Fruit fly (Drosophila melanogaster) whole organism, prepupa: ENCODE measurements around the gene CG14452.

Experiments used
- Blimp-1 ChIP-seq: fragments of 200-800 bp; sonication (Bioruptor generic); optimal IDR thresholded peaks from 3 replicates; lab custom pipeline; 2017; ENCODE audit warnings: missing biosample characterization, missing genetic modification characterization, mild to moderate bottlenecking, moderate library complexity, missing genetic modification reagents
- CG10631 ChIP-seq: fragments of 200-800 bp; sonication (Bioruptor generic); optimal IDR thresholded peaks from 2 replicates; lab custom pipeline; 2016; ENCODE audit warnings: missing biosample characterization, missing genetic modification characterization
- CG10669 ChIP-seq: fragments of 200-800 bp; sonication (Bioruptor generic); optimal IDR thresholded peaks from 3 replicates; lab custom pipeline; 2018; ENCODE audit warnings: missing biosample characterization, mild to moderate bottlenecking, missing genetic modification characterization, moderate library complexity
- CG11294 ChIP-seq: fragments of 200-800 bp; sonication (Bioruptor generic); IDR thresholded peaks from 2 replicates; pipeline ENCODE4 v1.3.6; 2022; ENCODE audit warnings: missing biosample characterization, missing genetic modification characterization
- CG11762 ChIP-seq: fragments of 200-800 bp; sonication (Bioruptor generic); optimal IDR thresholded peaks from 3 replicates; lab custom pipeline; 2016; ENCODE audit warnings: missing biosample characterization, missing genetic modification characterization; ENCODE audit not compliant: insufficient read depth
- CG11902 ChIP-seq: fragments of 200-800 bp; sonication (Bioruptor generic); optimal IDR thresholded peaks from 3 replicates; lab custom pipeline; 2016; ENCODE audit warnings: missing biosample characterization, missing genetic modification characterization
- CG15336 ChIP-seq: fragments of 200-800 bp; sonication (Bioruptor generic); IDR thresholded peaks from 2 replicates; pipeline ENCODE4 v1.3.6; 2022; ENCODE audit warnings: missing biosample characterization, missing genetic modification characterization
- CG1621 ChIP-seq: fragments of 200-800 bp; sonication (Bioruptor generic); optimal IDR thresholded peaks from 3 replicates; lab custom pipeline; 2018; ENCODE audit warnings: missing biosample characterization, mild to moderate bottlenecking, missing genetic modification characterization
- CG16779 ChIP-seq: fragments of 200-800 bp; sonication (Bioruptor generic); optimal IDR thresholded peaks from 3 replicates; lab custom pipeline; 2017; ENCODE audit warnings: missing biosample characterization, mild to moderate bottlenecking, missing genetic modification characterization
- CG3032 ChIP-seq: fragments of 200-800 bp; optimal IDR thresholded peaks from 2 replicates; lab custom pipeline; 2019; ENCODE audit warnings: missing biosample characterization, mild to moderate bottlenecking, missing genetic modification characterization, moderate library complexity
- CG31627 ChIP-seq: fragments of 200-800 bp; sonication (Bioruptor generic); optimal IDR thresholded peaks from 3 replicates; lab custom pipeline; 2016; ENCODE audit warnings: missing biosample characterization, missing genetic modification characterization
- CG32006 ChIP-seq: fragments of 200-800 bp; sonication (Bioruptor generic); optimal IDR thresholded peaks from 3 replicates; lab custom pipeline; 2017; ENCODE audit warnings: missing biosample characterization, mild to moderate bottlenecking, missing genetic modification characterization
- CG34406 ChIP-seq: fragments of 200-800 bp; sonication (Bioruptor generic); optimal IDR thresholded peaks from 3 replicates; lab custom pipeline; 2016; ENCODE audit warnings: missing biosample characterization, missing genetic modification characterization
- CG4318 ChIP-seq: fragments of 200-800 bp; sonication (Bioruptor generic); optimal IDR thresholded peaks from 3 replicates; lab custom pipeline; 2017; ENCODE audit warnings: missing biosample characterization, mild to moderate bottlenecking, missing genetic modification characterization
- CG6276 ChIP-seq: fragments of 200-800 bp; sonication (Bioruptor generic); optimal IDR thresholded peaks from 2 replicates; lab custom pipeline; 2017; ENCODE audit warnings: missing biosample characterization, mild to moderate bottlenecking, missing genetic modification characterization
- CG6792 ChIP-seq: fragments of 200-800 bp; sonication (Bioruptor generic); optimal IDR thresholded peaks from 3 replicates; lab custom pipeline; 2016; ENCODE audit warnings: missing biosample characterization, missing genetic modification characterization
- CG6808 ChIP-seq: fragments of 200-800 bp; sonication (Bioruptor generic); optimal IDR thresholded peaks from 3 replicates; lab custom pipeline; 2017; ENCODE audit warnings: missing biosample characterization, missing genetic modification characterization, mild to moderate bottlenecking, moderate library complexity, missing genetic modification reagents
- CG7368 ChIP-seq: fragments of 200-800 bp; sonication (Bioruptor generic); optimal IDR thresholded peaks from 3 replicates; lab custom pipeline; 2016; ENCODE audit warnings: missing biosample characterization, missing genetic modification characterization
- CG8119 ChIP-seq: fragments of 200-800 bp; sonication (Bioruptor generic); IDR thresholded peaks from 3 replicates; pipeline ENCODE4 v1.3.6; 2022; ENCODE audit warnings: missing biosample characterization, missing genetic modification characterization
- CG9139 ChIP-seq: fragments of 200-800 bp; sonication (Bioruptor generic); optimal IDR thresholded peaks from 3 replicates; lab custom pipeline; 2017; ENCODE audit warnings: missing biosample characterization, mild to moderate bottlenecking, missing genetic modification characterization
- Eip75B ChIP-seq: fragments of 200-800 bp; sonication (Bioruptor generic); optimal IDR thresholded peaks from 3 replicates; lab custom pipeline; 2016; ENCODE audit warnings: missing biosample characterization, missing genetic modification characterization
- Eip78C ChIP-seq: fragments of 200-800 bp; sonication (Bioruptor generic); peaks from one replicate; lab custom pipeline; 2016; ENCODE audit warnings: missing biosample characterization, missing genetic modification characterization
- Ets21C ChIP-seq: fragments of 200-800 bp; sonication (Bioruptor generic); optimal IDR thresholded peaks from 3 replicates; lab custom pipeline; 2016; ENCODE audit warnings: missing biosample characterization, missing genetic modification characterization
- Ets96B ChIP-seq: fragments of 200-800 bp; optimal IDR thresholded peaks from 2 replicates; lab custom pipeline; 2019; ENCODE audit warnings: missing biosample characterization, mild to moderate bottlenecking, missing genetic modification characterization, moderate library complexity
- Gug ChIP-seq: fragments of 200-800 bp; sonication (Bioruptor generic); IDR thresholded peaks from 2 replicates; pipeline ENCODE4 v1.3.6; 2022; ENCODE audit warnings: missing biosample characterization, missing genetic modification characterization
- Hr38 ChIP-seq: sonication (Bioruptor generic); optimal IDR thresholded peaks from 2 replicates; lab custom pipeline; 2016; ENCODE audit warnings: missing biosample characterization, missing genetic modification characterization
- Lpt ChIP-seq: fragments of 200-800 bp; sonication (Bioruptor generic); optimal IDR thresholded peaks from 3 replicates; lab custom pipeline; 2016; ENCODE audit warnings: missing biosample characterization, missing genetic modification characterization
- Smox ChIP-seq: fragments of 200-800 bp; sonication (Bioruptor generic); optimal IDR thresholded peaks from 3 replicates; lab custom pipeline; 2016; ENCODE audit warnings: missing biosample characterization, missing genetic modification characterization
- Sox102F ChIP-seq: fragments of 200-800 bp; sonication (Bioruptor generic); optimal IDR thresholded peaks from 2 replicates; lab custom pipeline; 2016; ENCODE audit warnings: missing biosample characterization, mild to moderate bottlenecking, missing genetic modification characterization
- Sox15 ChIP-seq: fragments of 200-800 bp; sonication (Bioruptor generic); optimal IDR thresholded peaks from 3 replicates; lab custom pipeline; 2016; ENCODE audit warnings: missing biosample characterization, missing genetic modification characterization
- cyc ChIP-seq: fragments of 200-800 bp; sonication (Bioruptor generic); optimal IDR thresholded peaks from 3 replicates; lab custom pipeline; 2016; ENCODE audit warnings: missing biosample characterization, missing genetic modification characterization
- dac ChIP-seq: fragments of 200-800 bp; sonication (Bioruptor generic); optimal IDR thresholded peaks from 2 replicates; lab custom pipeline; 2017; ENCODE audit warnings: missing biosample characterization, mild to moderate bottlenecking, missing genetic modification characterization
- dsx ChIP-seq: fragments of 200-800 bp; optimal IDR thresholded peaks from 3 replicates; lab custom pipeline; 2019; ENCODE audit warnings: missing biosample characterization, mild to moderate bottlenecking, missing genetic modification characterization, moderate library complexity; ENCODE audit not compliant: poor library complexity, severe bottlenecking
- eg ChIP-seq: fragments of 200-800 bp; sonication (Bioruptor generic); IDR thresholded peaks from 3 replicates; pipeline ENCODE4 v1.3.6; 2022; ENCODE audit warnings: missing biosample characterization, missing genetic modification characterization
- fd85E ChIP-seq: fragments of 200-800 bp; sonication (Bioruptor generic); optimal IDR thresholded peaks from 3 replicates; lab custom pipeline; 2016; ENCODE audit warnings: missing biosample characterization, missing genetic modification characterization
- fkh ChIP-seq: fragments of 200-800 bp; sonication (Bioruptor generic); optimal IDR thresholded peaks from 3 replicates; lab custom pipeline; 2017; ENCODE audit warnings: missing biosample characterization, mild to moderate bottlenecking, missing genetic modification characterization, moderate library complexity
- lz ChIP-seq: fragments of 200-800 bp; sonication (Bioruptor generic); optimal IDR thresholded peaks from 3 replicates; lab custom pipeline; 2016; ENCODE audit warnings: missing biosample characterization, missing genetic modification characterization
- net ChIP-seq: fragments of 200-800 bp; sonication (Bioruptor generic); optimal IDR thresholded peaks from 3 replicates; lab custom pipeline; 2016; ENCODE audit warnings: missing biosample characterization, missing genetic modification characterization
- pdm3 ChIP-seq: fragments of 200-800 bp; sonication (Bioruptor generic); optimal IDR thresholded peaks from 3 replicates; lab custom pipeline; 2016; ENCODE audit warnings: missing biosample characterization, missing genetic modification characterization
- spab ChIP-seq: fragments of 200-800 bp; sonication (Bioruptor generic); optimal IDR thresholded peaks from 2 replicates; lab custom pipeline; 2017; ENCODE audit warnings: missing biosample characterization, mild to moderate bottlenecking, missing genetic modification characterization, missing genetic modification reagents
- ss ChIP-seq, 2 experiments: fragments of 200-800 bp; sonication (Bioruptor generic); optimal IDR thresholded peaks; 2 replicates in 1 of 2; 3 replicates in 1 of 2; lab custom pipeline; 2017 to 2018; ENCODE audit warnings: mild to moderate bottlenecking in 2 of 2, missing biosample characterization in 2 of 2, missing genetic modification characterization in 2 of 2, moderate library complexity in 1 of 2
- svp ChIP-seq: fragments of 200-800 bp; sonication (Bioruptor generic); peaks from one replicate; lab custom pipeline; 2016; ENCODE audit warnings: missing biosample characterization, missing genetic modification characterization
- vri ChIP-seq: fragments of 200-800 bp; sonication (Bioruptor generic); optimal IDR thresholded peaks from 3 replicates; lab custom pipeline; 2016; ENCODE audit warnings: missing biosample characterization, mild to moderate bottlenecking, missing genetic modification characterization

CG14452 gene

dm6 chr3L:22741389-22742120 lies 45.8 kb downstream of the CG14452 start, which contains the start of gene CG7369 (continued):
- TF ChIP-seq CG10669 (GFP tag; lab: Kevin White, UChicago) (peak; percentile 83), CG32006 (GFP tag; lab: Kevin White, UChicago) (peak; percentile 85), Sox15 (GFP tag; lab: Kevin White, UChicago) (peak; percentile 83), CG6792 (GFP tag; lab: Kevin White, UChicago) (peak; percentile 85), CG3032 (peak; percentile 85), spab (GFP tag; lab: Kevin White, UChicago) (no peak), Sox102F (GFP tag; lab: Kevin White, UChicago) (peak; percentile 86), svp (GFP tag; lab: Kevin White, UChicago) (peak; percentile 94), Eip78C (GFP tag; lab: Kevin White, UChicago) (peak; percentile 93), CG16779 (tag; lab: Kevin White, UChicago) (peak; percentile 57), Hr38 (GFP tag; lab: Kevin White, UChicago) (no peak), CG6276 (GFP tag; lab: Kevin White, UChicago) (no peak), net (GFP tag; lab: Kevin White, UChicago) (peak; percentile 72), eg (peak; percentile 84), Ets96B (peak; percentile 76), Ets21C (GFP tag; lab: Kevin White, UChicago) (peak; percentile 83)

- TF ChIP-seq eg: 0 out of 3 replicates have a peak, but pooled peaks have one; percentile 26
- TF ChIP-seq dsx (GFP tag; lab: Kevin White, UChicago): peak; percentile 92
- peak; percentile 30 for TF ChIP-seq Eip75B (GFP tag; lab: Kevin White, UChicago)
- TF ChIP-seq CG1621 (tag; lab: Kevin White, UChicago): peak; percentile 13
- no peak for TF ChIP-seq lz (GFP tag; lab: Kevin White, UChicago)
- 0 out of 2 replicates have a peak, but pooled peaks have one; percentile 7 for TF ChIP-seq CG15336 (GFP tag; lab: Robert Waterston, UW)
- no peak for TF ChIP-seq CG9139
- TF ChIP-seq dac (GFP tag; lab: Kevin White, UChicago): no peak
- no peak for TF ChIP-seq CG11762
- no peak for TF ChIP-seq CG6276 (GFP tag; lab: Kevin White, UChicago)
- no peak for TF ChIP-seq CG11294 (GFP tag; lab: Robert Waterston, UW)
- TF ChIP-seq cyc (GFP tag; lab: Kevin White, UChicago): no peak
- TF ChIP-seq CG10631: no peak
- no peak for TF ChIP-seq fkh (GFP tag; lab: Kevin White, UChicago)
- no peak for TF ChIP-seq ss (GFP tag; optimal IDR thresholded peaks at IDR 0.05; lab: Kevin White, UChicago)
- no peak for TF ChIP-seq CG11902
These were observed 46.4 kb downstream of the CG14452 start for dm6 chr3L:22742121-22742531.

dm6 chr3L:22742945-22743582 lies 47.3 kb downstream of the CG14452 start:
- no peak for TF ChIP-seq CG16779 (tag; lab: Kevin White, UChicago)
- peak; percentile 7 for TF ChIP-seq Ets96B
- peak; percentile 42 for TF ChIP-seq Smox
- TF ChIP-seq pdm3: peak; percentile 50
- peak; percentile 57 for TF ChIP-seq svp (GFP tag; lab: Kevin White, UChicago)
- TF ChIP-seq CG8119 (GFP tag; lab: Robert Waterston, UW): no peak
- peak; percentile 71 for TF ChIP-seq dsx (GFP tag; lab: Kevin White, UChicago)
- peak; percentile 24 for TF ChIP-seq CG6808
- no peak for TF ChIP-seq CG7368 (GFP tag; lab: Kevin White, UChicago)
- peak; percentile 27 for TF ChIP-seq CG10669 (GFP tag; lab: Kevin White, UChicago)
- TF ChIP-seq dac (GFP tag; lab: Kevin White, UChicago): no peak
- no peak for TF ChIP-seq Gug (GFP tag; lab: Robert Waterston, UW)
- TF ChIP-seq fd85E (GFP tag; lab: Kevin White, UChicago): no peak
- peak; percentile 61 for TF ChIP-seq CG4318
- TF ChIP-seq CG15336 (GFP tag; lab: Robert Waterston, UW): peak; percentile 22; the same call in 1 of the 2 replicates
- no peak for TF ChIP-seq CG11762
- TF ChIP-seq CG11294 (GFP tag; lab: Robert Waterston, UW): no peak
- TF ChIP-seq eg: no peak
- TF ChIP-seq Ets21C (GFP tag; lab: Kevin White, UChicago): no peak
- peak; percentile 21 for TF ChIP-seq Sox102F (GFP tag; lab: Kevin White, UChicago)
- no peak for TF ChIP-seq CG1621 (tag; lab: Kevin White, UChicago)
- peak; percentile 4 for TF ChIP-seq CG34406 (GFP tag; lab: Kevin White, UChicago)
- no peak for TF ChIP-seq Lpt
- TF ChIP-seq CG31627 (GFP tag; lab: Kevin White, UChicago): peak; percentile 33
- no peak for TF ChIP-seq vri
- TF ChIP-seq CG3032: peak; percentile 9
- no peak for TF ChIP-seq fkh (GFP tag; lab: Kevin White, UChicago)
- TF ChIP-seq Blimp-1 (GFP tag; lab: Kevin White, UChicago): no peak
